Worm (Caenorhabditis elegans): ENCODE results near the gene lin-1.

lin-1 gene

DNA sequence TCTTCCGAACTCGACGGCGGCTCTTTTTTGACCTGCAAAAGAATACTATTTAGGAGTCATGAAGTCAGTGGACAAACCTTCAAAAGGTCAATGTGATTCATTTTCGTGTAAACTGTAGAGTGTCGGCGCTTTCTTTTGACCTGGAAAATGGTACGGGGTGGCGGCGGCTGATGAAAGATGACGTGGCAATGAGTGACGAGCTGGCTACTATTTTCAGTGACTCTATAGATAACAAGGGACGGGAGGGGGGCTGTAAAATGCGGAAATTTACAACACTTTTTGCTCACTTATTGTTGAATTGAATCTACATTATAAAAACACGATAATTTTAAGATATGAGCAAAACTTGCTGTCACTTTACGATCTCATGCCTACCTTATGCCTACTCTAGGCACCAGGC lies at the start of gene lin-1:
Gene lin-1, minus strand, starts transcription at position 101 of the 400 bp plus-strand sequence.
- TF ChIP-seq ceh-27 (GFP tag; optimal IDR thresholded peaks at IDR 0.05): no peak
- no peak for TF ChIP-seq nhr-179 (tag; optimal IDR thresholded peaks at IDR 0.05)
- no peak for TF ChIP-seq snpc-4 (GFP tag; optimal IDR thresholded peaks at IDR 0.05)
- no peak for TF ChIP-seq snpc-4 (tag; optimal IDR thresholded peaks at IDR 0.05)
- TF ChIP-seq B0336.3 (GFP tag; IDR thresholded peaks at IDR 0.05): no peak
- no peak for TF ChIP-seq lin-26 (GFP tag; IDR thresholded peaks at IDR 0.05)
- no peak for TF ChIP-seq ekl-4 (GFP tag; IDR thresholded peaks at IDR 0.05)
- TF ChIP-seq nhr-80 (tag; optimal IDR thresholded peaks at IDR 0.05): no peak
- TF ChIP-seq nhr-120 (GFP tag; IDR thresholded peaks at IDR 0.05): no peak
- no peak for TF ChIP-seq rpc-1 (optimal IDR thresholded peaks at IDR 0.05)
- no peak for TF ChIP-seq rpc-1 (tag; optimal IDR thresholded peaks at IDR 0.05)
- no peak for TF ChIP-seq F57A8.1 (GFP tag; optimal IDR thresholded peaks at IDR 0.05)
- no peak for TF ChIP-seq unc-62 (GFP tag; optimal IDR thresholded peaks at IDR 0.05)
- no peak for TF ChIP-seq ztf-28 (GFP tag; IDR thresholded peaks at IDR 0.05)
- no peak for TF ChIP-seq K12H6.12 (tag; optimal IDR thresholded peaks at IDR 0.05)
- TF ChIP-seq Y95B8A.8 (GFP tag; IDR thresholded peaks at IDR 0.05): no peak
- TF ChIP-seq hsf-1 (GFP tag; IDR thresholded peaks at IDR 0.05): no peak
- no peak for TF ChIP-seq sptf-2 (GFP tag; optimal IDR thresholded peaks at IDR 0.05)
- TF ChIP-seq gei-17 (GFP tag; optimal IDR thresholded peaks at IDR 0.05): no peak
- no peak for TF ChIP-seq mel-28 (tag; optimal IDR thresholded peaks at IDR 0.05; ENCODE audit: borderline replicate concordance)
- TF ChIP-seq ztf-18 (tag; optimal IDR thresholded peaks at IDR 0.05): no peak
- TF ChIP-seq ets-4 (GFP tag; optimal IDR thresholded peaks at IDR 0.05): no peak

- TF ChIP-seq madf-6 (GFP tag; IDR thresholded peaks at IDR 0.05) (no peak), hmg-1.2 (GFP tag; IDR thresholded peaks at IDR 0.05) (no peak), D2030.7 (GFP tag; IDR thresholded peaks at IDR 0.05) (no peak), egrh-3 (GFP tag; IDR thresholded peaks at IDR 0.05) (no peak), ztf-6 (GFP tag; IDR thresholded peaks at IDR 0.05) (no peak), F57A8.1 (GFP tag; optimal IDR thresholded peaks at IDR 0.05) (no peak), F39B2.1 (GFP tag; IDR thresholded peaks at IDR 0.05) (no peak), Y53G8AR.9 (GFP tag; conservative IDR thresholded peaks at IDR 0.05) (no peak), Y56A3A.18 (GFP tag; IDR thresholded peaks at IDR 0.05) (no peak), sptf-2 (GFP tag; optimal IDR thresholded peaks at IDR 0.05) (no peak), attf-6 (GFP tag; IDR thresholded peaks at IDR 0.05) (no peak), lin-26 (GFP tag; IDR thresholded peaks at IDR 0.05) (no peak), lag-1 (GFP tag; IDR thresholded peaks at IDR 0.05) (no peak), B0019.2 (GFP tag; conservative IDR thresholded peaks at IDR 0.05) (no peak), lin-35 (GFP tag; optimal IDR thresholded peaks at IDR 0.05) (peak in 1 of 3 experiments; percentile 50), ekl-4 (GFP tag; IDR thresholded peaks at IDR 0.05) (no peak), sea-2 (GFP tag; IDR thresholded peaks at IDR 0.05) (no peak), attf-5 (GFP tag; optimal IDR thresholded peaks at IDR 0.05) (no peak), let-607 (tag; optimal IDR thresholded peaks at IDR 0.05) (no peak), B0035.1 (tag; optimal IDR thresholded peaks at IDR 0.05) (no peak), mcd-1 (GFP tag; IDR thresholded peaks at IDR 0.05) (peak; percentile 71), Y95B8A.8 (GFP tag; IDR thresholded peaks at IDR 0.05) (no peak), fkh-3 (tag; optimal IDR thresholded peaks at IDR 0.05) (no peak), ceh-27 (GFP tag; optimal IDR thresholded peaks at IDR 0.05) (no peak), Y53F4B.3 (GFP tag; IDR thresholded peaks at IDR 0.05) (no peak), C17E4.6 (GFP tag; IDR thresholded peaks at IDR 0.05) (no peak), pbrm-1 (GFP tag; IDR thresholded peaks at IDR 0.05) (0 out of 2 replicates have a peak, but pooled peaks have one; percentile 13), madf-8 (GFP tag; conservative IDR thresholded peaks at IDR 0.05) (no peak; the same call in 1 of the 2 replicates), die-1 (tag; optimal IDR thresholded peaks at IDR 0.05) (no peak), ztf-28 (GFP tag; IDR thresholded peaks at IDR 0.05) (no peak), tbp1 (GFP tag; optimal IDR thresholded peaks at IDR 0.05) (no peak), athp-1 (tag; optimal IDR thresholded peaks at IDR 0.05) (no peak), mel-28 (tag; optimal IDR thresholded peaks at IDR 0.05; ENCODE audit: borderline replicate concordance) (no peak), nfyb-1 (GFP tag; IDR thresholded peaks at IDR 0.05) (no peak), F57C9.4 (tag; optimal IDR thresholded peaks at IDR 0.05) (no peak)
Measured at ce11 chrIV:2348862-2349321, 48.8 kb upstream of the lin-1 start, which contains the start of the genes ppgn-1 and tftc-1. Gene ppgn-1, minus strand, starts transcription at chrIV:2348912. Gene tftc-1, plus strand, starts transcription at chrIV:2349271.

Data from whole organism, young adult.